Worm (Caenorhabditis elegans) whole organism, late embryonic: ENCODE results near the gene gcy-1.

Experiments
- K02D7.2 ChIP-seq: sonication (generic microtip); optimal IDR thresholded peaks from 2 replicates; lab custom pipeline; 2017; ENCODE audit warnings: mild to moderate bottlenecking, missing genetic modification characterization, missing compliant biosample characterization
- T23F11.4 ChIP-seq: fragments of 200-800 bp; sonication (Bioruptor generic); optimal IDR thresholded peaks from 2 replicates; lab custom pipeline; 2018; ENCODE audit warnings: mild to moderate bottlenecking, missing genetic modification characterization, missing compliant biosample characterization
- ama-1 ChIP-seq: fragments of 150-350 bp; optimal IDR thresholded peaks from 2 replicates; lab custom pipeline; 2014
- ceh-14 ChIP-seq: sonication (generic microtip); optimal IDR thresholded peaks from 2 replicates; lab custom pipeline; 2016; ENCODE audit warnings: missing genotype, missing genetic modification characterization, missing compliant biosample characterization
- ceh-18 ChIP-seq: sonication (generic microtip); optimal IDR thresholded peaks from 2 replicates; lab custom pipeline; 2016; ENCODE audit warnings: missing genetic modification characterization, missing compliant biosample characterization
- ceh-2 ChIP-seq: sonication (generic microtip); optimal IDR thresholded peaks from 2 replicates; lab custom pipeline; 2016; ENCODE audit warnings: missing genotype, missing genetic modification characterization, missing compliant biosample characterization
- ceh-22 ChIP-seq: sonication (generic microtip); optimal IDR thresholded peaks from 2 replicates; lab custom pipeline; 2017; ENCODE audit warnings: missing biosample characterization, missing genetic modification characterization
- ceh-31 ChIP-seq: sonication (generic microtip); optimal IDR thresholded peaks from 2 replicates; lab custom pipeline; 2016; ENCODE audit warnings: missing genetic modification characterization, missing compliant biosample characterization
- ceh-6 ChIP-seq: fragments of 200-800 bp; sonication (Bioruptor generic); optimal IDR thresholded peaks from 2 replicates; lab custom pipeline; 2018; ENCODE audit warnings: mild to moderate bottlenecking, missing genetic modification characterization, missing compliant biosample characterization
- ceh-9 ChIP-seq: sonication (generic microtip); optimal IDR thresholded peaks from 2 replicates; lab custom pipeline; 2016; ENCODE audit warnings: mild to moderate bottlenecking, missing genetic modification characterization, inconsistent platforms, missing compliant biosample characterization
- dmd-4 ChIP-seq: sonication (generic microtip); optimal IDR thresholded peaks from 2 replicates; lab custom pipeline; 2016; ENCODE audit warnings: borderline replicate concordance, missing genetic modification characterization, missing compliant biosample characterization
- dve-1 ChIP-seq: sonication (generic microtip); optimal IDR thresholded peaks from 2 replicates; lab custom pipeline; 2017; ENCODE audit warnings: antibody characterized with exemption, mild to moderate bottlenecking, missing genetic modification characterization, missing compliant biosample characterization
- elt-2 ChIP-seq: sonication (generic microtip); optimal IDR thresholded peaks from 2 replicates; lab custom pipeline; 2016; ENCODE audit warnings: missing genetic modification reagents, missing genetic modification characterization, missing compliant biosample characterization
- fkh-6 ChIP-seq: sonication (generic microtip); optimal IDR thresholded peaks from 2 replicates; lab custom pipeline; 2016; ENCODE audit warnings: missing genetic modification characterization, missing compliant biosample characterization
- hlh-15 ChIP-seq: sonication (generic microtip); optimal IDR thresholded peaks from 2 replicates; lab custom pipeline; 2016; ENCODE audit warnings: missing genetic modification characterization, missing compliant biosample characterization
- hlh-6 ChIP-seq: sonication (generic microtip); optimal IDR thresholded peaks from 2 replicates; lab custom pipeline; 2016; ENCODE audit warnings: missing genotype, missing genetic modification characterization, missing compliant biosample characterization
- hlh-8 ChIP-seq: sonication (generic microtip); optimal IDR thresholded peaks from 2 replicates; lab custom pipeline; 2016; ENCODE audit warnings: missing genotype, missing genetic modification characterization, missing compliant biosample characterization
- madf-2 ChIP-seq: sonication (generic microtip); optimal IDR thresholded peaks from 2 replicates; lab custom pipeline; 2017; ENCODE audit warnings: missing genetic modification characterization, missing compliant biosample characterization
- mec-3 ChIP-seq: sonication (generic microtip); optimal IDR thresholded peaks from 2 replicates; lab custom pipeline; 2016; ENCODE audit warnings: borderline replicate concordance, missing genetic modification characterization, missing compliant biosample characterization
- nfya-1 ChIP-seq: sonication (generic microtip); optimal IDR thresholded peaks from 2 replicates; lab custom pipeline; 2017; ENCODE audit warnings: missing genetic modification characterization, mild to moderate bottlenecking, missing compliant biosample characterization, antibody characterized with exemption, moderate library complexity
- nhr-11 ChIP-seq: fragments of 150-350 bp; optimal IDR thresholded peaks from 2 replicates; lab custom pipeline; 2014; ENCODE audit warnings: missing biosample characterization, missing genetic modification characterization
- npax-4 ChIP-seq: sonication (generic microtip); optimal IDR thresholded peaks from 2 replicates; lab custom pipeline; 2016; ENCODE audit warnings: missing genetic modification characterization, missing compliant biosample characterization
- pag-3 ChIP-seq: sonication (generic microtip); optimal IDR thresholded peaks from 2 replicates; lab custom pipeline; 2016; ENCODE audit warnings: missing compliant biosample characterization, missing genetic modification characterization, borderline replicate concordance
- pha-2 ChIP-seq: sonication (generic microtip); optimal IDR thresholded peaks from 2 replicates; lab custom pipeline; 2017; ENCODE audit warnings: mild to moderate bottlenecking, missing genetic modification characterization, missing compliant biosample characterization
- pha-4 ChIP-seq: fragments of 150-350 bp; optimal IDR thresholded peaks from 2 replicates; lab custom pipeline; 2018; ENCODE audit warnings: missing biosample characterization, missing genetic modification reagents, missing genetic modification characterization
- pqm-1 ChIP-seq: sonication (generic microtip); optimal IDR thresholded peaks from 2 replicates; lab custom pipeline; 2016; ENCODE audit warnings: missing genetic modification characterization, missing compliant biosample characterization
- ref-2 ChIP-seq: sonication (generic microtip); optimal IDR thresholded peaks from 2 replicates; lab custom pipeline; 2016; ENCODE audit warnings: missing genetic modification characterization, missing compliant biosample characterization
- sox-4 ChIP-seq: sonication (generic microtip); optimal IDR thresholded peaks from 2 replicates; lab custom pipeline; 2017; ENCODE audit warnings: mild to moderate bottlenecking, missing genetic modification characterization, inconsistent platforms, missing compliant biosample characterization
- syd-9 ChIP-seq: sonication (generic microtip); optimal IDR thresholded peaks from 2 replicates; lab custom pipeline; 2016; ENCODE audit warnings: mild to moderate bottlenecking, missing genetic modification characterization, moderate library complexity, missing compliant biosample characterization
- unc-42 ChIP-seq: sonication (generic microtip); optimal IDR thresholded peaks from 2 replicates; lab custom pipeline; 2016; ENCODE audit warnings: missing genotype, missing genetic modification characterization, missing compliant biosample characterization
- unc-86 ChIP-seq: sonication (generic microtip); optimal IDR thresholded peaks from 2 replicates; lab custom pipeline; 2016; ENCODE audit warnings: missing genetic modification characterization, missing compliant biosample characterization
- zip-5 ChIP-seq: sonication (generic microtip); optimal IDR thresholded peaks from 2 replicates; lab custom pipeline; 2016; ENCODE audit warnings: missing genetic modification characterization, missing compliant biosample characterization

gcy-1 gene

ce11 chrII:9540723-9541122, 24.0 kb upstream of the gcy-1 start, which contains the start of gene sra-3:
sra-3 (minus strand) TSS chrII:9540823.
- TF ChIP-seq hlh-8 (tag; lab: Kevin White, UChicago) (no peak), ceh-14 (tag; lab: Kevin White, UChicago) (no peak), zip-5 (tag; lab: Kevin White, UChicago) (no peak), ceh-6 (GFP tag; lab: Kevin White, UChicago) (no peak), pha-4 (no peak), hlh-15 (tag; lab: Kevin White, UChicago) (no peak), mec-3 (tag; lab: Kevin White, UChicago) (no peak), sox-4 (tag; lab: Kevin White, UChicago) (no peak), nhr-11 (tag; lab: Kevin White, UChicago) (no peak), ama-1 (lab: Kevin White, UChicago) (no peak), madf-2 (no peak), pqm-1 (tag; lab: Kevin White, UChicago) (no peak), ceh-31 (tag; lab: Kevin White, UChicago) (no peak), ceh-22 (tag; lab: Kevin White, UChicago) (no peak), ceh-18 (tag; lab: Kevin White, UChicago) (no peak), K02D7.2 (no peak), npax-4 (tag; lab: Kevin White, UChicago) (no peak)

- TF ChIP-seq dmd-4 (tag; lab: Kevin White, UChicago) (no peak), hlh-15 (tag; lab: Kevin White, UChicago) (no peak)
- TF ChIP-seq, all 69 proteins: peak for 0
Observed at ce11 chrII:9537429-9537828, 20.7 kb upstream of the gcy-1 start, which contains the start of gene sra-8. sra-8 (plus strand) TSS chrII:9537729.

- no peak for TF ChIP-seq unc-86 (tag; lab: Kevin White, UChicago)
- TF ChIP-seq ceh-9 (tag; lab: Kevin White, UChicago) = no peak
- TF ChIP-seq npax-4 (tag; lab: Kevin White, UChicago) = no peak
- no peak for TF ChIP-seq dmd-4 (tag; lab: Kevin White, UChicago)
- TF ChIP-seq ceh-18 (tag; lab: Kevin White, UChicago) = no peak
- no peak for TF ChIP-seq dve-1 (tag; lab: Kevin White, UChicago)
- TF ChIP-seq, all 69 proteins: peak for 0
Observed at ce11 chrII:9532011-9532410, 15.3 kb upstream of the gcy-1 start, which contains the start of gene sra-9. sra-9 (plus strand) TSS chrII:9532311.

- TF ChIP-seq syd-9 (tag; lab: Kevin White, UChicago) (no peak), fkh-6 (tag; lab: Kevin White, UChicago) (no peak), ref-2 (no peak), ceh-18 (tag; lab: Kevin White, UChicago) (no peak), pha-2 (no peak), ama-1 (lab: Kevin White, UChicago) (no peak), K02D7.2 (no peak), T23F11.4 (GFP tag; lab: Kevin White, UChicago) (no peak), elt-2 (tag; lab: Kevin White, UChicago) (no peak), unc-86 (tag; lab: Kevin White, UChicago) (no peak), hlh-15 (tag; lab: Kevin White, UChicago) (no peak)
Observed at ce11 chrII:9528480-9528879, 11.7 kb upstream of the gcy-1 start, which contains the start of gene sra-2. sra-2 (plus strand) TSS chrII:9528780.

ce11 chrII:9523539-9524224, 6.9 kb upstream of the gcy-1 start, which contains the start of gene mex-6:
mex-6 (plus strand) TSS chrII:9524174.
- TF ChIP-seq ceh-2 (no peak), hlh-6 (no peak), nfya-1 (tag; lab: Kevin White, UChicago) (no peak)
- TF ChIP-seq, all 69 proteins: peak for 0

ce11 chrII:9522986-9523385, 6.2 kb upstream of the gcy-1 start, which contains the start of gene AH6.17:
AH6.17 (plus strand) TSS chrII:9523170.
- TF ChIP-seq unc-42 (no peak), pag-3 (tag; lab: Kevin White, UChicago) (no peak), ref-2 (no peak)
- TF ChIP-seq, all 69 proteins: peak for 0
